Worm (Caenorhabditis elegans) whole organism, L3 larva: ENCODE results near the gene K07F5.15.
A peak's percentile ranks its signal among the peaks of the same experiment; 100 is the strongest.

Source experiments
- R02D3.7 ChIP-seq: fragments of 150-350 bp; optimal IDR thresholded peaks from 2 replicates; lab custom pipeline; 2014; ENCODE audit warnings: missing biosample characterization, missing genetic modification characterization
- ZK546.5 ChIP-seq: sonication (generic microtip); optimal IDR thresholded peaks from 2 replicates; lab custom pipeline; 2017; ENCODE audit warnings: missing biosample characterization, missing genetic modification characterization
- aly-2 ChIP-seq: fragments of 150-350 bp; optimal IDR thresholded peaks from 2 replicates; lab custom pipeline; 2014; ENCODE audit warnings: missing biosample characterization, missing genetic modification characterization
- ama-1 ChIP-seq: fragments of 150-350 bp; optimal IDR thresholded peaks from 2 replicates; lab custom pipeline; 2018
- ceh-28 ChIP-seq: fragments of 150-350 bp; optimal IDR thresholded peaks from 2 replicates; lab custom pipeline; 2014; ENCODE audit warnings: missing biosample characterization, missing genetic modification reagents, missing genetic modification characterization
- ceh-9 ChIP-seq: sonication (generic microtip); optimal IDR thresholded peaks from 2 replicates; lab custom pipeline; 2018; ENCODE audit warnings: missing biosample characterization, missing genetic modification characterization
- daf-12 ChIP-seq: fragments of 150-350 bp; optimal IDR thresholded peaks from 2 replicates; lab custom pipeline; 2014; ENCODE audit warnings: missing biosample characterization, missing genetic modification reagents, missing genetic modification characterization
- egl-27 ChIP-seq: sonication (generic microtip); optimal IDR thresholded peaks from 4 replicates; lab custom pipeline; 2017; ENCODE audit warnings: missing biosample characterization, missing genetic modification reagents, missing genetic modification characterization
- egl-5 ChIP-seq: fragments of 150-350 bp; optimal IDR thresholded peaks from 2 replicates; lab custom pipeline; 2017; ENCODE audit warnings: missing biosample characterization, missing genetic modification reagents, missing genetic modification characterization, inconsistent platforms
- elt-1 ChIP-seq: fragments of 150-350 bp; optimal IDR thresholded peaks from 2 replicates; lab custom pipeline; 2014; ENCODE audit warnings: missing biosample characterization, missing genetic modification characterization
- elt-2 ChIP-seq: sonication (generic microtip); optimal IDR thresholded peaks from 2 replicates; lab custom pipeline; 2016; ENCODE audit warnings: missing genetic modification reagents, mild to moderate bottlenecking, missing genetic modification characterization, missing compliant biosample characterization
- elt-3 ChIP-seq, 3 experiments: fragments of 150-350 bp in 1 of 3; sonication (generic microtip) in 2 of 3; optimal IDR thresholded peaks; 2 replicates in 2 of 3; 4 replicates in 1 of 3; lab custom pipeline; 2014 to 2017; ENCODE audit warnings: missing biosample characterization in 3 of 3, missing genetic modification characterization in 3 of 3
- eor-1 ChIP-seq, 2 experiments: fragments of 150-350 bp; optimal IDR thresholded peaks; 2 replicates each; lab custom pipeline; 2014 to 2018; ENCODE audit warnings: missing biosample characterization in 2 of 2, missing genetic modification characterization in 2 of 2
- fkh-10 ChIP-seq: sonication (generic microtip); optimal IDR thresholded peaks from 2 replicates; lab custom pipeline; 2017; ENCODE audit warnings: missing biosample characterization, missing genetic modification reagents, missing genetic modification characterization
- fos-1 ChIP-seq: fragments of 150-350 bp; optimal IDR thresholded peaks from 2 replicates; lab custom pipeline; 2014; ENCODE audit warnings: missing biosample characterization, missing genetic modification characterization
- hmg-11 ChIP-seq: sonication (generic microtip); optimal IDR thresholded peaks from 2 replicates; lab custom pipeline; 2016; ENCODE audit warnings: missing genetic modification characterization, missing compliant biosample characterization
- jun-1 ChIP-seq: fragments of 150-350 bp; optimal IDR thresholded peaks from 2 replicates; lab custom pipeline; 2014; ENCODE audit warnings: missing biosample characterization, missing genetic modification reagents, missing genetic modification characterization
- lin-15B ChIP-seq: fragments of 150-350 bp; optimal IDR thresholded peaks from 2 replicates; lab custom pipeline; 2014; ENCODE audit warnings: missing biosample characterization, missing genetic modification characterization
- lin-39 ChIP-seq: fragments of 150-350 bp; optimal IDR thresholded peaks from 2 replicates; lab custom pipeline; 2018; ENCODE audit warnings: missing biosample characterization, missing genetic modification reagents, missing genetic modification characterization
- mdl-1 ChIP-seq: fragments of 150-350 bp; optimal IDR thresholded peaks from 2 replicates; lab custom pipeline; 2014; ENCODE audit warnings: missing biosample characterization, missing genetic modification characterization
- mml-1 ChIP-seq: fragments of 150-350 bp; sonication (generic microtip); optimal IDR thresholded peaks from 3 replicates; lab custom pipeline; 2014; ENCODE audit warnings: missing biosample characterization, missing genetic modification characterization
- nhr-11 ChIP-seq: fragments of 150-350 bp; optimal IDR thresholded peaks from 2 replicates; lab custom pipeline; 2014; ENCODE audit warnings: missing biosample characterization, missing genetic modification characterization
- nhr-12 ChIP-seq: fragments of 150-350 bp; optimal IDR thresholded peaks from 2 replicates; lab custom pipeline; 2014; ENCODE audit warnings: missing biosample characterization, missing genetic modification characterization
- nhr-23 ChIP-seq: fragments of 150-350 bp; optimal IDR thresholded peaks from 2 replicates; lab custom pipeline; 2014; ENCODE audit warnings: missing biosample characterization, missing genetic modification reagents, missing genetic modification characterization
- nhr-237 ChIP-seq: fragments of 150-350 bp; optimal IDR thresholded peaks from 2 replicates; lab custom pipeline; 2014; ENCODE audit warnings: missing biosample characterization, missing genetic modification characterization
- nhr-25 ChIP-seq: sonication (generic microtip); optimal IDR thresholded peaks from 2 replicates; lab custom pipeline; 2017; ENCODE audit warnings: missing biosample characterization, missing genetic modification characterization
- nhr-28 ChIP-seq: fragments of 150-350 bp; optimal IDR thresholded peaks from 2 replicates; lab custom pipeline; 2014; ENCODE audit warnings: missing biosample characterization, missing genetic modification characterization
- nhr-43 ChIP-seq: sonication (generic microtip); optimal IDR thresholded peaks from 2 replicates; lab custom pipeline; 2016; ENCODE audit warnings: mild to moderate bottlenecking, missing genetic modification characterization, missing compliant biosample characterization; ENCODE audit not compliant: poor library complexity, severe bottlenecking
- nhr-67 ChIP-seq: fragments of 150-350 bp; optimal IDR thresholded peaks from 2 replicates; lab custom pipeline; 2014; ENCODE audit warnings: missing biosample characterization, missing genetic modification characterization
- nhr-76 ChIP-seq: fragments of 150-350 bp; sonication (generic microtip); optimal IDR thresholded peaks from 5 replicates; lab custom pipeline; 2014; ENCODE audit warnings: missing biosample characterization, missing genetic modification characterization
- nhr-77 ChIP-seq: fragments of 150-350 bp; optimal IDR thresholded peaks from 2 replicates; lab custom pipeline; 2014; ENCODE audit warnings: missing biosample characterization, missing genetic modification characterization
- pha-4 ChIP-seq: fragments of 150-350 bp; optimal IDR thresholded peaks from 2 replicates; lab custom pipeline; 2014; ENCODE audit warnings: missing biosample characterization, missing genetic modification reagents, missing genetic modification characterization
- pqm-1 ChIP-seq: fragments of 150-350 bp; optimal IDR thresholded peaks from 2 replicates; lab custom pipeline; 2017; ENCODE audit warnings: missing biosample characterization, missing genetic modification characterization, inconsistent platforms
- sea-2 ChIP-seq: fragments of 150-350 bp; sonication (generic microtip); optimal IDR thresholded peaks from 4 replicates; lab custom pipeline; 2014; ENCODE audit warnings: missing biosample characterization, missing genetic modification reagents, missing genetic modification characterization
- snpc-4 ChIP-seq: fragments of 150-350 bp; optimal IDR thresholded peaks from 2 replicates; lab custom pipeline; 2014; ENCODE audit warnings: missing biosample characterization, missing genetic modification characterization
- tbx-2 ChIP-seq: sonication (generic microtip); optimal IDR thresholded peaks from 2 replicates; lab custom pipeline; 2016; ENCODE audit warnings: mild to moderate bottlenecking, missing genetic modification characterization, missing compliant biosample characterization
- unc-39 ChIP-seq: sonication (generic microtip); optimal IDR thresholded peaks from 4 replicates; lab custom pipeline; 2017; ENCODE audit warnings: missing biosample characterization, missing genetic modification characterization
- unc-62 ChIP-seq: fragments of 150-350 bp; sonication (generic microtip); optimal IDR thresholded peaks from 4 replicates; lab custom pipeline; 2014; ENCODE audit warnings: missing biosample characterization, missing genetic modification reagents, missing genetic modification characterization
- zag-1 ChIP-seq: fragments of 150-350 bp; optimal IDR thresholded peaks from 2 replicates; lab custom pipeline; 2014; ENCODE audit warnings: missing biosample characterization, missing genetic modification characterization
- ztf-11 ChIP-seq: fragments of 150-350 bp; optimal IDR thresholded peaks from 2 replicates; lab custom pipeline; 2014; ENCODE audit warnings: missing biosample characterization, missing genetic modification characterization
- ztf-4 ChIP-seq: fragments of 150-350 bp; optimal IDR thresholded peaks from 2 replicates; lab custom pipeline; 2014; ENCODE audit warnings: missing biosample characterization, missing genetic modification characterization

Gene K07F5.15

ce11 chrIV:9852250-9852649 lies 12.6 kb upstream of the K07F5.15 start, which contains the start of gene ssq-1:
Gene ssq-1 (plus strand): TSS chrIV:9852550.
- no peak for TF ChIP-seq zag-1 (tag; lab: Kevin White, UChicago)

- TF ChIP-seq egl-27 (tag; lab: Kevin White, UChicago) (no peak), lin-39 (tag; lab: Kevin White, UChicago) (no peak), mml-1 (tag; lab: Kevin White, UChicago) (no peak), jun-1 (tag; lab: Kevin White, UChicago) (no peak), nhr-43 (tag; lab: Kevin White, UChicago) (no peak), eor-1 (tag; optimal IDR thresholded peaks at IDR 0.05; lab: Kevin White, UChicago) (no peak), snpc-4 (no peak), elt-1 (tag; lab: Kevin White, UChicago) (no peak), egl-5 (tag; lab: Kevin White, UChicago) (no peak), unc-62 (GFP tag; lab: Kevin White, UChicago) (no peak), unc-39 (no peak), fkh-10 (GFP tag; lab: Kevin White, UChicago) (no peak), nhr-76 (no peak), mdl-1 (tag; lab: Kevin White, UChicago) (no peak)
These were observed 11.9 kb upstream of the K07F5.15 start for ce11 chrIV:9852818-9853466.

- TF ChIP-seq pqm-1 (tag; lab: Kevin White, UChicago) = peak; percentile 39
- no peak for TF ChIP-seq elt-3 (tag; optimal IDR thresholded peaks at IDR 0.05; lab: Kevin White, UChicago)
- peak; percentile 64 for TF ChIP-seq elt-2 (tag; lab: Kevin White, UChicago)
- TF ChIP-seq ceh-28 = no peak
- peak; percentile 73 for TF ChIP-seq pha-4
These were observed 9.9 kb upstream of the K07F5.15 start for ce11 chrIV:9854952-9855351.

- no peak for TF ChIP-seq nhr-28 (tag; lab: Kevin White, UChicago)
- TF ChIP-seq nhr-77 (tag; lab: Kevin White, UChicago) = no peak
- no peak for TF ChIP-seq nhr-23 (tag; lab: Kevin White, UChicago)
- TF ChIP-seq zag-1 (tag; lab: Kevin White, UChicago) = no peak
- TF ChIP-seq nhr-11 (tag; lab: Kevin White, UChicago) = no peak
- TF ChIP-seq hmg-11 (tag; lab: Kevin White, UChicago) = no peak
- TF ChIP-seq ZK546.5 (tag; lab: Kevin White, UChicago) = no peak
- no peak for TF ChIP-seq nhr-67
- no peak for TF ChIP-seq jun-1 (tag; lab: Kevin White, UChicago)
- TF ChIP-seq fkh-10 (GFP tag; lab: Kevin White, UChicago) = no peak
- no peak for TF ChIP-seq R02D3.7 (tag; lab: Kevin White, UChicago)
- no peak for TF ChIP-seq lin-15B (tag; lab: Kevin White, UChicago)
- no peak for TF ChIP-seq tbx-2 (tag; lab: Kevin White, UChicago)
- TF ChIP-seq ceh-9 = no peak
- no peak for TF ChIP-seq elt-3 (tag; optimal IDR thresholded peaks at IDR 0.05; lab: Kevin White, UChicago)
- TF ChIP-seq elt-1 (tag; lab: Kevin White, UChicago) = no peak
- TF ChIP-seq ztf-4 (tag; lab: Kevin White, UChicago) = no peak
- TF ChIP-seq sea-2 = no peak
- TF ChIP-seq nhr-25 (tag; lab: Kevin White, UChicago) = no peak
These were observed 9.2 kb upstream of the K07F5.15 start, which contains the start of gene K07F5.12 for ce11 chrIV:9855712-9856111. Gene K07F5.12 (plus strand): TSS chrIV:9856012.

- TF ChIP-seq elt-1 (tag; lab: Kevin White, UChicago) (no peak), aly-2 (tag; lab: Kevin White, UChicago) (no peak), R02D3.7 (tag; lab: Kevin White, UChicago) (no peak), mdl-1 (tag; lab: Kevin White, UChicago) (no peak), pqm-1 (tag; lab: Kevin White, UChicago) (peak; percentile 0), nhr-43 (tag; lab: Kevin White, UChicago) (no peak), nhr-237 (no peak), ztf-4 (tag; lab: Kevin White, UChicago) (no peak), ceh-9 (no peak), daf-12 (tag; lab: Kevin White, UChicago) (no peak), nhr-12 (tag; lab: Kevin White, UChicago) (no peak), nhr-76 (no peak), ztf-11 (no peak), nhr-25 (tag; lab: Kevin White, UChicago) (peak; percentile 20), unc-62 (GFP tag; lab: Kevin White, UChicago) (no peak), fos-1 (tag; lab: Kevin White, UChicago) (no peak), mml-1 (tag; lab: Kevin White, UChicago) (no peak), eor-1 (tag; optimal IDR thresholded peaks at IDR 0.05; lab: Kevin White, UChicago) (no peak), sea-2 (no peak), pha-4 (peak; percentile 82), ama-1 (no peak), elt-2 (tag; lab: Kevin White, UChicago) (peak; percentile 20), jun-1 (tag; lab: Kevin White, UChicago) (no peak), snpc-4 (no peak), lin-15B (tag; lab: Kevin White, UChicago) (peak; percentile 59), nhr-23 (tag; lab: Kevin White, UChicago) (no peak)
These were observed 6.9 kb upstream of the K07F5.15 start, which contains the start of gene npp-1 for ce11 chrIV:9857952-9858488. Gene npp-1 (plus strand): TSS chrIV:9858488.
